Worm (Caenorhabditis elegans): ENCODE measurements around the gene dlat-2.

dlat-2 gene

ce11 chrIV:17426970-17427369, 46.5 kb downstream of the dlat-2 start:
- TF ChIP-seq unc-62 (GFP tag; optimal IDR thresholded peaks at IDR 0.05 in 1 of 2), result peak in 1 of 2 experiments; percentile 97
- no peak for TF ChIP-seq unc-62 (tag; optimal IDR thresholded peaks at IDR 0.05)
- TF ChIP-seq rbr-2 (tag; optimal IDR thresholded peaks at IDR 0.05), result peak; percentile 20
- no peak for TF ChIP-seq php-3 (GFP tag; IDR thresholded peaks at IDR 0.05)

ce11 chrIV:17427423-17427822, 47.0 kb downstream of the dlat-2 start, which contains the start of gene C06A12.3:
TSS of gene C06A12.3 (plus strand) at chrIV:17427723.
- TF ChIP-seq ama-1 (optimal IDR thresholded peaks at IDR 0.05), result no peak
- TF ChIP-seq set-16 (GFP tag; IDR thresholded peaks at IDR 0.05), result no peak
- TF ChIP-seq F44E2.7 (GFP tag; IDR thresholded peaks at IDR 0.05), result no peak
- no peak for TF ChIP-seq dmd-9 (GFP tag; IDR thresholded peaks at IDR 0.05)
- TF ChIP-seq ceh-44 (GFP tag; IDR thresholded peaks at IDR 0.05), result no peak
- TF ChIP-seq zip-11 (GFP tag; IDR thresholded peaks at IDR 0.05), result no peak
- TF ChIP-seq mxl-3 (GFP tag; optimal IDR thresholded peaks at IDR 0.05), result no peak
- no peak for TF ChIP-seq nhr-11 (tag; optimal IDR thresholded peaks at IDR 0.05)
- TF ChIP-seq zfp-3 (GFP tag; conservative IDR thresholded peaks at IDR 0.05), result no peak
- no peak for TF ChIP-seq sdz-12 (GFP tag; optimal IDR thresholded peaks at IDR 0.05)
- no peak for TF ChIP-seq ztf-7 (tag; optimal IDR thresholded peaks at IDR 0.05)
- TF ChIP-seq lim-7 (GFP tag; IDR thresholded peaks at IDR 0.05), result no peak
- no peak for TF ChIP-seq F37D6.2 (tag; optimal IDR thresholded peaks at IDR 0.05)
- no peak for TF ChIP-seq T20F7.1 (GFP tag; optimal IDR thresholded peaks at IDR 0.05)
- no peak for TF ChIP-seq rbr-2 (tag; optimal IDR thresholded peaks at IDR 0.05)
- no peak for TF ChIP-seq nhr-77 (tag; optimal IDR thresholded peaks at IDR 0.05)

DNA sequence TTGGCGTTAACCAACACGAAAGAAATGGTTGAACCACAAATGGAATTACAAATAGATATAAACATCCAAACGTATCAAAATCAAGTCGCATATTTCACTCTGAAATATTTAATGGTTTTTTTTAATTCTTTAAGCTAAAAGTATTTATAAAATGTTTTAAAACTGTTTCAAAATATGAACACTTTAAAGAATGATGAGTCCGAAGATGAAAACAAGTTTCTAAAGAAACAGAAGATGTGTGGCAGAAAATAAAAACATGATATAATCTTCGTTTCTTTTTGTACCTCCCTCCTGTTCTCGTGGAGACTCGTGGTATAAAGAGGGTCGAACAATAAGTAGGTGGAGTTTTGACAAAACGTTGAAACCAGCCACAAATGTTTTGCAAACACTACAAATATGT, 50.9 kb downstream of the dlat-2 start, which contains the start of gene lact-6:
Gene lact-6, minus strand, starts transcription at position 101 of the 400 bp plus-strand sequence.
- no peak for TF ChIP-seq hlh-30 (tag; optimal IDR thresholded peaks at IDR 0.05; ENCODE audit: insufficient read depth)
- no peak for TF ChIP-seq nhr-41 (GFP tag; IDR thresholded peaks at IDR 0.05)
- no peak for TF ChIP-seq daf-12 (tag; optimal IDR thresholded peaks at IDR 0.05)
- TF ChIP-seq attf-4 (tag; optimal IDR thresholded peaks at IDR 0.05), result no peak
